Fruit fly (Drosophila melanogaster) whole organism, embryonic: ENCODE results near the gene DZIP1.
A peak's percentile ranks its signal among the peaks of the same experiment; 100 is the strongest.

ENCODE experiments used
- B-H2 ChIP-seq: fragments of 200-800 bp; sonication (Bioruptor generic); optimal IDR thresholded peaks from 2 replicates; lab custom pipeline; 2018; ENCODE audit warnings: missing biosample characterization, mild to moderate bottlenecking, missing genetic modification characterization
- CG32532 ChIP-seq: fragments of 200-800 bp; sonication (Bioruptor generic); IDR thresholded peaks from 2 replicates; pipeline ENCODE4 v1.3.6; 2022; ENCODE audit warnings: missing biosample characterization, missing genetic modification characterization
- CG43689 ChIP-seq: fragments of 200-800 bp; sonication (Bioruptor generic); IDR thresholded peaks from 2 replicates; pipeline ENCODE4 v1.3.6; 2022; ENCODE audit warnings: missing biosample characterization, missing genetic modification characterization
- Mad ChIP-seq: fragments of 200-800 bp; sonication (Bioruptor generic); optimal IDR thresholded peaks from 2 replicates; lab custom pipeline; 2016; ENCODE audit warnings: missing biosample characterization, missing genetic modification characterization
- btn ChIP-seq: fragments of 200-800 bp; sonication (Bioruptor generic); optimal IDR thresholded peaks from 2 replicates; lab custom pipeline; 2016; ENCODE audit warnings: missing biosample characterization, missing genetic modification characterization
- crol ChIP-seq: fragments of 200-800 bp; sonication (Bioruptor generic); IDR thresholded peaks from 2 replicates; pipeline ENCODE4 v1.3.6; 2022; ENCODE audit warnings: missing biosample characterization, missing genetic modification characterization
- phol ChIP-seq: fragments of 200-800 bp; sonication (Bioruptor generic); optimal IDR thresholded peaks from 3 replicates; lab custom pipeline; 2018; ENCODE audit warnings: missing biosample characterization, mild to moderate bottlenecking, missing genetic modification characterization, moderate library complexity
- salm ChIP-seq: fragments of 200-800 bp; sonication (Bioruptor generic); optimal IDR thresholded peaks from 2 replicates; lab custom pipeline; 2018; ENCODE audit warnings: missing biosample characterization, mild to moderate bottlenecking, missing genetic modification characterization
- tll ChIP-seq, 2 experiments: fragments of 200-800 bp in 1 of 2; fragments of >200 bp in 1 of 2; sonication (Bioruptor generic) in 1 of 2; optimal IDR thresholded peaks; 2 replicates each; lab custom pipeline; 2017 to 2019; ENCODE audit warnings: missing biosample characterization in 2 of 2, missing genetic modification characterization in 2 of 2, mild to moderate bottlenecking in 1 of 2, moderate library complexity in 1 of 2

Gene DZIP1

DNA sequence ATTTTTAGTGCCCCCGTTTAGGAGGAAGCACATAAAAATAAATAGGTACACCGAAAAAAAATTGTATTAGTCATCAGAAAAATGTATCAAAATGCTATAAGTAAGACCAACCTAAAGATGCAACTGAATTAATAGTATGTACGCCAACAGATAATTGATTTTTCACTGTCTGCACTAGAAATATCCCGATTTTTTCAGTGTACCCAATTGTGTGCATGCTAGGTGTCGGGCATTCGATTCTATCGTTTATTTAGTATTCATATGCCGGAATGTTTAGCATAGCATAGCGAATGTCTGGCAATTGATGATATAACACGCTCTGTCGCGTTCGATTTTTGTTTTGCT is 52.3 kb downstream of the DZIP1 start (continued):
- TF ChIP-seq tll (GFP tag; optimal IDR thresholded peaks at IDR 0.05; lab: Kevin White, UChicago): no peak
- peak; percentile 24; the same call in 1 of the 2 replicates for TF ChIP-seq crol (GFP tag; lab: Robert Waterston, UW)
- TF ChIP-seq CG32532 (GFP tag; lab: Robert Waterston, UW): peak; percentile 90
- peak; percentile 91 for TF ChIP-seq Mad (GFP tag; lab: Kevin White, UChicago)
- peak; percentile 82 for TF ChIP-seq salm (tag; lab: Kevin White, UChicago)
- TF ChIP-seq btn (GFP tag; lab: Kevin White, UChicago): peak; percentile 84
- TF ChIP-seq CG43689 (GFP tag; lab: Robert Waterston, UW): peak; percentile 82
- no peak for TF ChIP-seq B-H2 (GFP tag; lab: Kevin White, UChicago)
- peak; percentile 83 for TF ChIP-seq phol (tag; lab: Kevin White, UChicago)
- TF ChIP-seq, all 482 proteins: peak for 392
